Worm (Caenorhabditis elegans): ENCODE measurements around the gene fbxc-32.
A peak's percentile ranks its signal among the peaks of the same experiment; 100 is the strongest.

fbxc-32 gene

ce11 chrII:922778-923177, 25.2 kb downstream of the fbxc-32 start:
- TF ChIP-seq zip-2 (tag; optimal IDR thresholded peaks at IDR 0.05) (no peak), unc-62 (GFP tag; optimal IDR thresholded peaks at IDR 0.05 in 1 of 2) (peak in 1 of 2 experiments; percentile 56), unc-62 (tag; optimal IDR thresholded peaks at IDR 0.05) (no peak), mes-2 (tag; optimal IDR thresholded peaks at IDR 0.05; ENCODE audit: poor library complexity, severe bottlenecking) (no peak), hmg-1.1 (GFP tag; IDR thresholded peaks at IDR 0.05) (no peak), aly-2 (tag; optimal IDR thresholded peaks at IDR 0.05) (no peak), dmd-6 (GFP tag; IDR thresholded peaks at IDR 0.05) (peak; percentile 69), lin-39 (tag; optimal IDR thresholded peaks at IDR 0.05) (no peak), pqm-1 (tag; optimal IDR thresholded peaks at IDR 0.05) (peak; percentile 83)

DNA sequence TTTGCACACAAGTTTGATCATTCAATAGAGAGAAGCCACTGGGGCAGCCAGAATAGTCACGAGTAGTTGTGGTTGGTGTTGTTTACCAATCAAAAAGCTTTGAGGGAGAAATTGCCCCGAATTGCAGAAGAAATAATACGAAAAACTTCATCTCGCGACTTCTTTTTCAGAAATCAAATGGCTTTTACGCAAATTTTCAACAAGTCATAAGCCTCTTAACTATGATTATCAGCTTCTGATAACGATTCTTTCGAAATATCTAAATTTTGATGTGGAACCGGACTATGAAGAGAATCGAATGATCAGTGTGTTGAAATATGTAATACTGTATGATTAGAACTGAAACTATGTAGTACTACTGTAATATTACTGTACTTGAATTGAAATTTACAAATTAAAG, 27.7 kb downstream of the fbxc-32 start:
- no peak for TF ChIP-seq ZK546.5 (tag; optimal IDR thresholded peaks at IDR 0.05)
- no peak for TF ChIP-seq daf-19 (GFP tag; conservative IDR thresholded peaks at IDR 0.05)
- no peak for TF ChIP-seq attf-4 (tag; optimal IDR thresholded peaks at IDR 0.05)
- no peak for TF ChIP-seq egl-43 (GFP tag; IDR thresholded peaks at IDR 0.05)
- no peak for TF ChIP-seq lin-38 (GFP tag; IDR thresholded peaks at IDR 0.05)
- TF ChIP-seq gei-8 (GFP tag; optimal IDR thresholded peaks at IDR 0.05), result no peak
- TF ChIP-seq hlh-11 (tag; optimal IDR thresholded peaks at IDR 0.05), result no peak
- TF ChIP-seq ceh-62 (tag; optimal IDR thresholded peaks at IDR 0.05), result no peak
- TF ChIP-seq zfp-3 (GFP tag; conservative IDR thresholded peaks at IDR 0.05), result no peak
- no peak for TF ChIP-seq fos-1 (tag; optimal IDR thresholded peaks at IDR 0.05)

DNA sequence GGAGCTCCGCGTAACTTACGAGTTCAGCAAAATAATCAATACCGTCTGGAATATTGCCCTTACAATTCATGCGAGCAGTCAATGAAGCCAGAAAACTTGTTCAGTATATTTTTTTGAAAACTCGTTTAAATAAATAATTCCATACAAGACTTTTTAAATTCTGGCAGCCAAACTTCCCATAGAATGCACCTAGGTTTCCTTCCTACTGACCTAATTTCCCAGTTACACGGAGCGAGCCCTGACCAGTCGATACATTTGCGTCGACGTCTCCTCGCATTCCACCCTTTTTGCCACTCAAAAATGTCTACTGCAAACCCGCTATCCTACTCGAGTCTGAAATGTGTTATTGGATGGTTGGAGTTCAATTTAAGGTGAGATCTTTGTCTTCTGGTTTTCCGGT, 30.7 kb downstream of the fbxc-32 start, which contains the start of gene fbxc-30:
fbxc-30 (plus strand) TSS at position 301 of the 400 bp plus-strand sequence.
- TF ChIP-seq nhr-76 (tag; optimal IDR thresholded peaks at IDR 0.05), result no peak
- TF ChIP-seq zip-11 (GFP tag; IDR thresholded peaks at IDR 0.05), result no peak
- no peak for TF ChIP-seq Y48G9A.11 (GFP tag; IDR thresholded peaks at IDR 0.05)
- TF ChIP-seq dmd-9 (GFP tag; IDR thresholded peaks at IDR 0.05), result no peak
- TF ChIP-seq ceh-32 (tag; optimal IDR thresholded peaks at IDR 0.05; ENCODE audit: poor library complexity), result no peak
- no peak for TF ChIP-seq spr-3 (GFP tag; optimal IDR thresholded peaks at IDR 0.05)
- TF ChIP-seq unc-62 (GFP tag; optimal IDR thresholded peaks at IDR 0.05 in 1 of 2), result no peak
- no peak for TF ChIP-seq unc-62 (tag; optimal IDR thresholded peaks at IDR 0.05)

DNA sequence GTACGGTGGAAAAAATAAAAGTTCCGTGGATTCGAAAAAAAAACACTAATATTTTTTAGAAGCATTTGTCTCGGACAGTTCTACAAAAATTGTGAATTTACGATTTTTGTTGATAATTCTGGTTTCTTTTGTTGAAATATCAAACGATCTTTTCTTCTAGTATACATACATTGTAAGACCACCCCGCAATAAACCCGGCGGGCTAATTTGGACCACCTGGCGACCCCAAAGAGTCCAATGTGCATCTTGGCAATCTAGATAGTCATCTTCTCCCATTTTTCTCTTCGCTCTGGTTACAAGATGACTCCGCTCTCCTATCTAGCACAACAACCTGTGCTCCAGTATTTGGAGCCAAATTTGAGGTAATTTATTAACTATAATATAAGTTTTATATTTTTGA, 32.2 kb downstream of the fbxc-32 start, which contains the start of gene fbxc-29:
fbxc-29 (plus strand) TSS at position 301 of the 400 bp plus-strand sequence.
- TF ChIP-seq daf-8 (GFP tag; IDR thresholded peaks at IDR 0.05) (no peak), egl-27 (tag; optimal IDR thresholded peaks at IDR 0.05) (no peak), ama-1 (optimal IDR thresholded peaks at IDR 0.05) (no peak), ceh-82 (tag; optimal IDR thresholded peaks at IDR 0.05) (no peak), set-16 (GFP tag; IDR thresholded peaks at IDR 0.05) (no peak), nhr-102 (tag; optimal IDR thresholded peaks at IDR 0.05) (no peak), dmd-9 (GFP tag; IDR thresholded peaks at IDR 0.05) (no peak), nhr-10 (tag; optimal IDR thresholded peaks at IDR 0.05) (no peak), lin-38 (GFP tag; IDR thresholded peaks at IDR 0.05) (no peak), hlh-11 (tag; optimal IDR thresholded peaks at IDR 0.05) (no peak), ZK546.5 (tag; optimal IDR thresholded peaks at IDR 0.05) (no peak), F10B5.3 (tag; optimal IDR thresholded peaks at IDR 0.05) (no peak), D1046.2 (GFP tag; IDR thresholded peaks at IDR 0.05) (no peak), egl-43 (GFP tag; IDR thresholded peaks at IDR 0.05) (no peak), F44E2.7 (GFP tag; IDR thresholded peaks at IDR 0.05) (no peak), T20F7.1 (GFP tag; optimal IDR thresholded peaks at IDR 0.05) (no peak), madf-9 (GFP tag; conservative IDR thresholded peaks at IDR 0.05) (no peak), tag-97 (GFP tag; IDR thresholded peaks at IDR 0.05) (no peak), zfp-2 (tag; optimal IDR thresholded peaks at IDR 0.05) (no peak), lsy-2 (tag; optimal IDR thresholded peaks at IDR 0.05) (no peak)

Measured in whole organism, L4 larva.